Worm (Caenorhabditis elegans) whole organism, late embryonic: ENCODE results near the gene unc-132.

Experiments
- ama-1 ChIP-seq: fragments of 150-350 bp; optimal IDR thresholded peaks from 2 replicates; lab custom pipeline; 2014
- ceh-30 ChIP-seq: fragments of 150-350 bp; optimal IDR thresholded peaks from 2 replicates; lab custom pipeline; 2014; ENCODE audit warnings: missing biosample characterization, missing genetic modification characterization
- dve-1 ChIP-seq: sonication (generic microtip); optimal IDR thresholded peaks from 2 replicates; lab custom pipeline; 2017; ENCODE audit warnings: antibody characterized with exemption, mild to moderate bottlenecking, missing genetic modification characterization, missing compliant biosample characterization
- elt-2 ChIP-seq: sonication (generic microtip); optimal IDR thresholded peaks from 2 replicates; lab custom pipeline; 2016; ENCODE audit warnings: missing genetic modification reagents, missing genetic modification characterization, missing compliant biosample characterization
- lin-11 ChIP-seq: fragments of 200-800 bp; sonication (Bioruptor generic); optimal IDR thresholded peaks from 2 replicates; lab custom pipeline; 2018; ENCODE audit warnings: mild to moderate bottlenecking, missing genetic modification characterization, missing compliant biosample characterization
- rnt-1 ChIP-seq: sonication (generic microtip); optimal IDR thresholded peaks from 2 replicates; lab custom pipeline; 2016; ENCODE audit warnings: missing genetic modification characterization, missing compliant biosample characterization
- tbx-2 ChIP-seq: sonication (generic microtip); optimal IDR thresholded peaks from 2 replicates; lab custom pipeline; 2016; ENCODE audit warnings: missing genetic modification characterization, missing compliant biosample characterization

- TF ChIP-seq ama-1 (lab: Kevin White, UChicago) (no peak), lin-11 (tag; lab: Kevin White, UChicago) (no peak), tbx-2 (tag; lab: Kevin White, UChicago) (no peak), rnt-1 (no peak), dve-1 (tag; lab: Kevin White, UChicago) (no peak), elt-2 (tag; lab: Kevin White, UChicago) (no peak), ceh-30 (tag; lab: Kevin White, UChicago) (no peak)
These were observed 16.4 kb upstream of the unc-132 start, which contains the start of gene Y39H10B.3 for ce11 chrV:3670499-3670898.
